Worm (Caenorhabditis elegans): Measurements from ENCODE around the gene Y43F4A.4.

Y43F4A.4 gene

ce11 chrIII:13225019-13225418 lies 20.4 kb upstream of the Y43F4A.4 start (continued):
- TF ChIP-seq attf-5 (GFP tag; optimal IDR thresholded peaks at IDR 0.05): no peak
- 0 out of 2 replicates have a peak, but pooled peaks have one; percentile 30 for TF ChIP-seq nfyb-1 (GFP tag; IDR thresholded peaks at IDR 0.05)
- peak; percentile 72 for TF ChIP-seq hmg-1.2 (GFP tag; IDR thresholded peaks at IDR 0.05)
- peak; percentile 62 for TF ChIP-seq mcd-1 (GFP tag; IDR thresholded peaks at IDR 0.05)
- TF ChIP-seq hlh-12 (tag; optimal IDR thresholded peaks at IDR 0.05): no peak
- TF ChIP-seq pbrm-1 (GFP tag; IDR thresholded peaks at IDR 0.05): peak; percentile 43; the same call in 1 of the 2 replicates
- no peak for TF ChIP-seq fkh-3 (tag; optimal IDR thresholded peaks at IDR 0.05)
- peak; percentile 49 for TF ChIP-seq sptf-2 (GFP tag; optimal IDR thresholded peaks at IDR 0.05)
- no peak for TF ChIP-seq F10E7.11 (tag; optimal IDR thresholded peaks at IDR 0.05)
- TF ChIP-seq ceh-91 (GFP tag; IDR thresholded peaks at IDR 0.05): no peak
- TF ChIP-seq ZK185.1 (tag; optimal IDR thresholded peaks at IDR 0.05; ENCODE audit: poor library complexity, severe bottlenecking): peak; percentile 42
- no peak for TF ChIP-seq mel-28 (tag; optimal IDR thresholded peaks at IDR 0.05; ENCODE audit: borderline replicate concordance)
- TF ChIP-seq B0261.1 (tag; optimal IDR thresholded peaks at IDR 0.05): peak; percentile 78
- no peak for TF ChIP-seq pha-4 (tag; optimal IDR thresholded peaks at IDR 0.05)
- peak; percentile 71 for TF ChIP-seq D2030.7 (GFP tag; IDR thresholded peaks at IDR 0.05)
- TF ChIP-seq akir-1 (GFP tag; optimal IDR thresholded peaks at IDR 0.05): peak; percentile 13
- peak; percentile 62; the same call in 1 of the 2 replicates for TF ChIP-seq madf-6 (GFP tag; IDR thresholded peaks at IDR 0.05)
- TF ChIP-seq dpl-1 (GFP tag; optimal IDR thresholded peaks at IDR 0.05): no peak
- TF ChIP-seq C06A6.2 (GFP tag; conservative IDR thresholded peaks at IDR 0.05): 0 out of 2 replicates have a peak, but pooled peaks have one; percentile 12

- peak; percentile 61; the same call in 1 of the 2 replicates for TF ChIP-seq egrh-3 (GFP tag; IDR thresholded peaks at IDR 0.05)
Measured at ce11 chrIII:13236199-13236598, 9.2 kb upstream of the Y43F4A.4 start.

DNA sequence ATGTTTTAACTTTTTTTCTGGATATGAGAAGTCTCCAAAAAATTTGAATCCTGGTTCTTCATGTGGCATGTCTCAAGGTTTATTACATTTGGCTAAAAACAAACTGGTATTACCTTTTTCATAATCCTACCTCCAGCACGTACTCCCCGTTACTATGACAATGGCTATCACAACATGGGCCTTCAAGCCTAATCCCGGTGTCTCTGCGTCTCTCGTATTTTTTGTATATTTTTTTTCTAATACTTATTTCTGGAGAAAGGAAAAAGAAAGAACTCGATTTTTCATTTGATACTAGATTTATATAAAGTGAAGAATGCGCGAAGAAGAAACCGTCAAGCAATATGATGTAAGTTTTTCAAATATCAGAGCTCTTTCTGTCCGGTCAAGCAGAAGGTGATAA lies 884 bp downstream of the Y43F4A.4 start, which contains the start of gene anoh-1:
Gene anoh-1, plus strand, starts transcription at position 301 of the 400 bp plus-strand sequence.
- TF ChIP-seq snpc-1.3 (tag; optimal IDR thresholded peaks at IDR 0.05; ENCODE audit: insufficient read depth) (no peak), let-526 (GFP tag; IDR thresholded peaks at IDR 0.05) (no peak), tbx-9 (tag; optimal IDR thresholded peaks at IDR 0.05; ENCODE audit: borderline replicate concordance) (no peak), madf-10 (tag; optimal IDR thresholded peaks at IDR 0.05) (no peak)

DNA sequence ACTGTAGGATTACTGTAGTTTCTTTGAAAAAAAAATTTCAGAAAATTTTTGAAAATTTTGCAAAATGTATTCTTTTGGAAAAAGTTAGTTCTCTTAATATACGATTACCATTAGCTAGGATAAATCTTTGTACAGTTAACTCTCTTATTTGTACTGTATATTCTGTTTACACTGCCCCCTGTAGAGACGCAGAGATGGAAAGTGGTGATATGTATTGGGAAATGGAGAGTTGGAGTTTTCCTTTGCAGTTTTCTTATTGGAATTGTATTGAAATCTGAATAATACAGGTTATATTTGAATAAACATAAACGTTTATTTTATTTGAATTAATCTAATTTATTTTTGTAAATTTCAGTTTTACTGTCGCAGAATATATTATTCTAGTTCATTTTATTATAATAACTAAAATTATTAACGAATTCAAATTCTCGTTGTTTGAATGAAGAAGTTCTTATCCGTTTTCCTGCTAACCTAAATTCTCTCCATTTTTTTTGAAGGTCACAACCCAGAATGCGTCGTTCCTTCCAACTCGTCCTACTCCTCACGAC lies 8.9 kb downstream of the Y43F4A.4 start, which contains the start of gene F56A8.9:
Gene F56A8.9, plus strand, starts transcription at position 498 of the 548 bp plus-strand sequence.
- TF ChIP-seq ceh-79 (tag; optimal IDR thresholded peaks at IDR 0.05): no peak
- peak; percentile 42; the same call in 1 of the 2 replicates for TF ChIP-seq hmg-1.2 (GFP tag; IDR thresholded peaks at IDR 0.05)
- TF ChIP-seq rec-8 (tag; optimal IDR thresholded peaks at IDR 0.05): no peak
- TF ChIP-seq hlh-12 (tag; optimal IDR thresholded peaks at IDR 0.05): no peak
- TF ChIP-seq nhr-120 (GFP tag; IDR thresholded peaks at IDR 0.05): no peak
- no peak for TF ChIP-seq C06A6.2 (GFP tag; conservative IDR thresholded peaks at IDR 0.05)
- TF ChIP-seq B0336.3 (GFP tag; IDR thresholded peaks at IDR 0.05): no peak
- no peak for TF ChIP-seq F37B4.10 (GFP tag; IDR thresholded peaks at IDR 0.05)
- TF ChIP-seq let-607 (tag; optimal IDR thresholded peaks at IDR 0.05): peak in 1 of 2 experiments; percentile 73

ce11 chrIII:13256438-13256928 lies 11.1 kb downstream of the Y43F4A.4 start, which contains the start of gene F56A8.3:
Gene F56A8.3 (plus strand): TSS chrIII:13256878.
- TF ChIP-seq F23B12.7 (tag; optimal IDR thresholded peaks at IDR 0.05; ENCODE audit: insufficient read depth): no peak
- TF ChIP-seq efl-1 (GFP tag; optimal IDR thresholded peaks at IDR 0.05): peak; percentile 84
- peak; percentile 24 for TF ChIP-seq snpc-3.4 (tag; optimal IDR thresholded peaks at IDR 0.05)
- no peak for TF ChIP-seq D2030.7 (GFP tag; IDR thresholded peaks at IDR 0.05)
- peak; percentile 83 for TF ChIP-seq dpl-1 (GFP tag; optimal IDR thresholded peaks at IDR 0.05)
- TF ChIP-seq let-607 (tag; optimal IDR thresholded peaks at IDR 0.05): peak in 1 of 2 experiments; percentile 43
- no peak for TF ChIP-seq rcor-1 (GFP tag; IDR thresholded peaks at IDR 0.05)
- peak; percentile 96 for TF ChIP-seq attf-3 (GFP tag; conservative IDR thresholded peaks at IDR 0.05)
- peak; percentile 91 for TF ChIP-seq lin-54 (GFP tag; optimal IDR thresholded peaks at IDR 0.05)
- no peak for TF ChIP-seq mel-28 (tag; optimal IDR thresholded peaks at IDR 0.05; ENCODE audit: borderline replicate concordance)
- peak in 2 of 3 experiments; percentile 57 to 95 for TF ChIP-seq lin-35 (GFP tag; optimal IDR thresholded peaks at IDR 0.05)
